Fruit fly (Drosophila melanogaster): Measurements from ENCODE around the gene PICK1.

The PICK1 gene

DNA sequence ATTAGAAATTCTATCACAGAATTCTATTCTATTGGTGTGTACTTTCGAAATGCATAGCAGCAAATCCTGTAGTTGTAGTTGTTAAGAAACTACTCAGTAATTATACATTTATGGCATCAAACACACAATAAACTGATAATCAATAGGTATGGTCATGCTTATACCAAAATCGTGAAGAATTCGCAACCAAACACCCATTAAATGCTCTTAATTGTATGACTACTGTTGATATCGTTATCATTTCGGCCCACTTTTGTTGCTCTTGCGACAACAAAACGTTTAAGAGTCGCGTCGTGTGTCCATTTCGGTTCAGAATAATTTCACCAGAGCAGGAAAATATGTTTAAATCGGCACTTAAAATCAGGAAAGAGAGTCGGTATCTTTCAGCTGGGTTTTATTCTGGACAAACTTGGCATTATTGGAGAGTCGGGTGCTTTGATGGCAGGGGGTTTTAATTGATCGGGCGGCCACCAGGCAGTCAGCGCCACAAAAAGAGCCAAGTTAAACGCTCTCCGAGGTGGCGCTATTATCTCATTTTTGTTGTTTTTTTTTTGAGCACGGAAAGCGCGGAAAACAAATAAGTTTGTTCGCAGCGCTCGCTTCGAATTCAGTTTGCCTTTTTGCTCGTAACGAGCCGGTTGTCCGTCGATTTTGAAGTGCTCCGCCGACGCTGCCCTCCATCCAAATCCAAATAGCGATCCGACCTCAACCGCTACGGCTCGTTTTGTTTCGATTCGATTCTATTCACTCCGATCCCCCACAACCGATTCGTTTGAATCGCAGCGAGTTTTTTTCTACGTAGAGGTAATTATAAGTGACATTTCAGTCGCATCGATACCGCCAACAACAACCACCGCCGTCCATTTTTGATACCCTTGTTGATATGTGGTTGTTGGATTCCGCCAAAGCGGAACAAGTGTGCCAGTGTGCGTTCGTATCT is 23.9 kb downstream of the PICK1 start, which contains the start of gene MRP (continued):
- TF ChIP-seq Ptx1 (GFP tag; IDR thresholded peaks at IDR 0.05): no peak
- no peak for TF ChIP-seq CG8478 (optimal IDR thresholded peaks at IDR 0.05)
- TF ChIP-seq ara (GFP tag; IDR thresholded peaks at IDR 0.05): no peak
- TF ChIP-seq Dad (GFP tag; optimal IDR thresholded peaks at IDR 0.05): no peak
- TF ChIP-seq CG17912 (GFP tag; optimal IDR thresholded peaks at IDR 0.05): no peak
- TF ChIP-seq CG4730 (GFP tag; IDR thresholded peaks at IDR 0.05): no peak
- no peak for TF ChIP-seq Hr51 (GFP tag; optimal IDR thresholded peaks at IDR 0.05)
- TF ChIP-seq sna (GFP tag; IDR thresholded peaks at IDR 0.05; ENCODE audit: partially characterized antibody): 0 out of 2 replicates have a peak, but pooled peaks have one; percentile 24
- TF ChIP-seq Sry-δ (GFP tag; optimal IDR thresholded peaks at IDR 0.05): no peak
- TF ChIP-seq Poxn (GFP tag; IDR thresholded peaks at IDR 0.05): no peak
- TF ChIP-seq crol (GFP tag; IDR thresholded peaks at IDR 0.05): no peak
- TF ChIP-seq CG11504 (tag; optimal IDR thresholded peaks at IDR 0.05): no peak
- TF ChIP-seq Hand (GFP tag; optimal IDR thresholded peaks at IDR 0.05): no peak
- no peak for TF ChIP-seq Bteb2 (GFP tag; optimal IDR thresholded peaks at IDR 0.05)
- peak; percentile 51 for TF ChIP-seq lab (GFP tag; optimal IDR thresholded peaks at IDR 0.05)
- TF ChIP-seq bcd (GFP tag; optimal IDR thresholded peaks at IDR 0.05): no peak
- TF ChIP-seq CG17829 (tag; optimal IDR thresholded peaks at IDR 0.05): no peak
- no peak for TF ChIP-seq CG10274 (GFP tag; optimal IDR thresholded peaks at IDR 0.05)
- 0 out of 2 replicates have a peak, but pooled peaks have one; percentile 35 for TF ChIP-seq E2f1 (GFP tag; IDR thresholded peaks at IDR 0.05)
- no peak for TF ChIP-seq sim (GFP tag; IDR thresholded peaks at IDR 0.05)
- TF ChIP-seq ham (GFP tag; IDR thresholded peaks at IDR 0.05): no peak
- no peak for TF ChIP-seq fd96Cb (tag; optimal IDR thresholded peaks at IDR 0.05)
- no peak for TF ChIP-seq seq (GFP tag; IDR thresholded peaks at IDR 0.05)
- no peak for TF ChIP-seq corto (GFP tag; optimal IDR thresholded peaks at IDR 0.05)
- no peak for TF ChIP-seq Dp (GFP tag; optimal IDR thresholded peaks at IDR 0.05)
- TF ChIP-seq CG1233 (GFP tag; optimal IDR thresholded peaks at IDR 0.05): no peak
- no peak for TF ChIP-seq sc (optimal IDR thresholded peaks at IDR 0.05)
- TF ChIP-seq sc (GFP tag; optimal IDR thresholded peaks at IDR 0.05): no peak
- no peak for TF ChIP-seq HLHmδ (GFP tag; optimal IDR thresholded peaks at IDR 0.05)
- TF ChIP-seq Hsf (GFP tag; optimal IDR thresholded peaks at IDR 0.05): no peak
- no peak for TF ChIP-seq pita (GFP tag; optimal IDR thresholded peaks at IDR 0.05)
- no peak for TF ChIP-seq CG1792 (GFP tag; optimal IDR thresholded peaks at IDR 0.05)
- TF ChIP-seq CTCF (GFP tag; optimal IDR thresholded peaks at IDR 0.05): peak; percentile 35
- no peak for TF ChIP-seq CG9437 (GFP tag; optimal IDR thresholded peaks at IDR 0.05)
- TF ChIP-seq zfh1 (GFP tag; IDR thresholded peaks at IDR 0.05): no peak
- TF ChIP-seq CG6654 (GFP tag; optimal IDR thresholded peaks at IDR 0.05): no peak
- no peak for TF ChIP-seq CG12299 (tag; optimal IDR thresholded peaks at IDR 0.05)
- peak; percentile 25; the same call in 1 of the 2 replicates for TF ChIP-seq vvl (GFP tag; IDR thresholded peaks at IDR 0.05)
- no peak for TF ChIP-seq trem (tag; optimal IDR thresholded peaks at IDR 0.05)
- TF ChIP-seq Xrp1 (GFP tag; IDR thresholded peaks at IDR 0.05): no peak
- no peak for TF ChIP-seq CG1603 (tag; optimal IDR thresholded peaks at IDR 0.05)
- TF ChIP-seq CG9932 (GFP tag; IDR thresholded peaks at IDR 0.05): peak; percentile 31; the same call in 1 of the 2 replicates
- TF ChIP-seq knrl (GFP tag; IDR thresholded peaks at IDR 0.05; ENCODE audit: partially characterized antibody): no peak
- TF ChIP-seq cas (GFP tag; IDR thresholded peaks at IDR 0.05): no peak
- peak; percentile 30 for TF ChIP-seq sens (GFP tag)
- no peak for TF ChIP-seq CG17361 (GFP tag; IDR thresholded peaks at IDR 0.05)
- no peak for TF ChIP-seq unpg (GFP tag; optimal IDR thresholded peaks at IDR 0.05)
- no peak for TF ChIP-seq CG2889 (GFP tag; IDR thresholded peaks at IDR 0.05)
- peak; percentile 29; the same call in 1 of the 2 replicates for TF ChIP-seq CG11247 (GFP tag; IDR thresholded peaks at IDR 0.05)
- no peak for TF ChIP-seq CG6683 (GFP tag; optimal IDR thresholded peaks at IDR 0.05)
- TF ChIP-seq CG13296 (GFP tag; optimal IDR thresholded peaks at IDR 0.05): no peak
